Fruit fly (Drosophila melanogaster): ENCODE measurements around the gene PpD3.
A peak's percentile ranks its signal among the peaks of the same experiment; 100 is the strongest.

Gene PpD3

dm6 chr3R:9759360-9760191 lies 11.9 kb downstream of the PpD3 start, which contains the start of gene Mpi (continued):
- no peak for TF ChIP-seq kay (GFP tag; optimal IDR thresholded peaks at IDR 0.05)
- no peak for TF ChIP-seq Hey (tag; optimal IDR thresholded peaks at IDR 0.05)
- TF ChIP-seq Eip74EF (GFP tag; optimal IDR thresholded peaks at IDR 0.05): no peak
- TF ChIP-seq CG17802 (tag; optimal IDR thresholded peaks at IDR 0.05): peak; percentile 18
- no peak for TF ChIP-seq zfh2 (GFP tag; optimal IDR thresholded peaks at IDR 0.05)
- no peak for TF ChIP-seq disco-r (GFP tag; optimal IDR thresholded peaks at IDR 0.05)
- peak; percentile 60 for TF ChIP-seq CG1603 (tag; optimal IDR thresholded peaks at IDR 0.05)
- TF ChIP-seq Taf1 (GFP tag; IDR thresholded peaks at IDR 0.05): no peak
- TF ChIP-seq sqz (GFP tag; optimal IDR thresholded peaks at IDR 0.05): no peak
- no peak for TF ChIP-seq Lhr (GFP tag; optimal IDR thresholded peaks at IDR 0.05)
- peak in 1 of 3 experiments; percentile 44 for TF ChIP-seq lola (GFP tag; optimal IDR thresholded peaks at IDR 0.05)
- TF ChIP-seq CG7556 (GFP tag; optimal IDR thresholded peaks at IDR 0.05): no peak
- TF ChIP-seq Optix (GFP tag; IDR thresholded peaks at IDR 0.05): no peak
- peak; percentile 51 for TF ChIP-seq phol (tag; optimal IDR thresholded peaks at IDR 0.05)
- no peak for TF ChIP-seq gsb-n (tag; optimal IDR thresholded peaks at IDR 0.05)
- no peak for TF ChIP-seq Usf (GFP tag; optimal IDR thresholded peaks at IDR 0.05)
- no peak for TF ChIP-seq Side (GFP tag; optimal IDR thresholded peaks at IDR 0.05)
- no peak for TF ChIP-seq ara (GFP tag; IDR thresholded peaks at IDR 0.05)
- no peak for TF ChIP-seq CG17568 (GFP tag; optimal IDR thresholded peaks at IDR 0.05)
- no peak; the same call in 1 of the 3 replicates for TF ChIP-seq HLH4C (GFP tag; IDR thresholded peaks at IDR 0.05; ENCODE audit: partially characterized antibody)
- TF ChIP-seq knrl (GFP tag; IDR thresholded peaks at IDR 0.05; ENCODE audit: partially characterized antibody): peak; percentile 49; the same call in 2 of the 3 replicates
- TF ChIP-seq fd64A (GFP tag; optimal IDR thresholded peaks at IDR 0.05): no peak
- TF ChIP-seq dati (GFP tag; IDR thresholded peaks at IDR 0.05): no peak
- TF ChIP-seq corto (GFP tag; optimal IDR thresholded peaks at IDR 0.05): no peak
- TF ChIP-seq CG17186 (GFP tag; optimal IDR thresholded peaks at IDR 0.05): no peak
- no peak for TF ChIP-seq nau (GFP tag; optimal IDR thresholded peaks at IDR 0.05)
- no peak for TF ChIP-seq p53 (GFP tag; optimal IDR thresholded peaks at IDR 0.05)
- TF ChIP-seq hth (optimal IDR thresholded peaks at IDR 0.05): no peak
- TF ChIP-seq grn (GFP tag; optimal IDR thresholded peaks at IDR 0.05): no peak
- TF ChIP-seq CG14965 (GFP tag; optimal IDR thresholded peaks at IDR 0.05; ENCODE audit: borderline replicate concordance): no peak
- TF ChIP-seq br (optimal IDR thresholded peaks at IDR 0.05): no peak
- no peak for TF ChIP-seq CG3847 (GFP tag; IDR thresholded peaks at IDR 0.05)
- TF ChIP-seq kni (GFP tag; optimal IDR thresholded peaks at IDR 0.05): no peak
- peak; percentile 1 for TF ChIP-seq CG1602 (GFP tag; optimal IDR thresholded peaks at IDR 0.05)
- TF ChIP-seq D (optimal IDR thresholded peaks at IDR 0.05): peak; percentile 21
- TF ChIP-seq D (GFP tag; optimal IDR thresholded peaks at IDR 0.05): no peak
- peak; percentile 11 for TF ChIP-seq CG12219 (GFP tag; optimal IDR thresholded peaks at IDR 0.05)
- no peak for TF ChIP-seq nom (GFP tag; optimal IDR thresholded peaks at IDR 0.05)
- TF ChIP-seq pan (optimal IDR thresholded peaks at IDR 0.05): no peak
- peak in 1 of 2 experiments; percentile 28 for TF ChIP-seq pan (GFP tag; optimal IDR thresholded peaks at IDR 0.05 in 1 of 2, IDR thresholded peaks at IDR 0.05 in 1 of 2)
- peak in 1 of 2 experiments; percentile 25 for TF ChIP-seq dpn (GFP tag; optimal IDR thresholded peaks at IDR 0.05)
- peak; percentile 100 for TF ChIP-seq D19A (tag; optimal IDR thresholded peaks at IDR 0.05)
- no peak for TF ChIP-seq Sry-β (GFP tag; optimal IDR thresholded peaks at IDR 0.05)
- peak; percentile 53; the same call in 2 of the 3 replicates for TF ChIP-seq Doc3 (GFP tag; IDR thresholded peaks at IDR 0.05; ENCODE audit: partially characterized antibody)
- no peak for TF ChIP-seq CG18262 (tag; optimal IDR thresholded peaks at IDR 0.05)
- TF ChIP-seq CG15269 (tag; optimal IDR thresholded peaks at IDR 0.05): no peak
- TF ChIP-seq CG6689 (GFP tag; IDR thresholded peaks at IDR 0.05): no peak
- peak; percentile 43 for TF ChIP-seq Fer1 (GFP tag; optimal IDR thresholded peaks at IDR 0.05)
- TF ChIP-seq CG10543 (GFP tag; optimal IDR thresholded peaks at IDR 0.05): peak; percentile 25

Measured in whole organism, embryonic.